Fruit fly (Drosophila melanogaster): Measurements from ENCODE around the gene CG34376.

dm6 chr3R:22464611-22465113 is 16.8 kb downstream of the CG34376 start, which contains the start of gene CG7054:
- TF ChIP-seq br (GFP tag; optimal IDR thresholded peaks at IDR 0.05) (peak; percentile 19), Vsx2 (GFP tag; optimal IDR thresholded peaks at IDR 0.05; ENCODE audit: partially characterized antibody) (no peak), Myc (optimal IDR thresholded peaks at IDR 0.05) (no peak)

Measured in whole organism, wandering third instar larva.